Worm (Caenorhabditis elegans) whole organism, late embryonic: Measurements from ENCODE around the gene cit-1.1.

Experiments
- C38D4.7 ChIP-seq: fragments of 200-800 bp; sonication (Bioruptor generic); optimal IDR thresholded peaks from 2 replicates; lab custom pipeline; 2018; ENCODE audit warnings: mild to moderate bottlenecking, missing genetic modification characterization, moderate library complexity, missing compliant biosample characterization
- K09A11.1 ChIP-seq: sonication (generic microtip); optimal IDR thresholded peaks from 2 replicates; lab custom pipeline; 2017; ENCODE audit warnings: antibody characterized with exemption, mild to moderate bottlenecking, missing genetic modification characterization, missing compliant biosample characterization; ENCODE audit not compliant: insufficient read depth
- T23F11.4 ChIP-seq: fragments of 200-800 bp; sonication (Bioruptor generic); optimal IDR thresholded peaks from 2 replicates; lab custom pipeline; 2018; ENCODE audit warnings: mild to moderate bottlenecking, missing genetic modification characterization, missing compliant biosample characterization
- Y22D7AL.16 ChIP-seq: sonication (generic microtip); optimal IDR thresholded peaks from 2 replicates; lab custom pipeline; 2016; ENCODE audit warnings: missing genetic modification characterization, missing compliant biosample characterization
- ahr-1 ChIP-seq: sonication (generic microtip); optimal IDR thresholded peaks from 2 replicates; lab custom pipeline; 2016; ENCODE audit warnings: missing genetic modification characterization, missing compliant biosample characterization
- ceh-14 ChIP-seq: sonication (generic microtip); optimal IDR thresholded peaks from 2 replicates; lab custom pipeline; 2016; ENCODE audit warnings: missing genotype, missing genetic modification characterization, missing compliant biosample characterization
- ceh-19 ChIP-seq: fragments of 200-800 bp; sonication (Bioruptor generic); optimal IDR thresholded peaks from 2 replicates; lab custom pipeline; 2018; ENCODE audit warnings: mild to moderate bottlenecking, missing genetic modification characterization, missing compliant biosample characterization
- ceh-2 ChIP-seq: sonication (generic microtip); optimal IDR thresholded peaks from 2 replicates; lab custom pipeline; 2016; ENCODE audit warnings: missing genotype, missing genetic modification characterization, missing compliant biosample characterization
- ceh-30 ChIP-seq: fragments of 150-350 bp; optimal IDR thresholded peaks from 2 replicates; lab custom pipeline; 2014; ENCODE audit warnings: missing biosample characterization, missing genetic modification characterization
- ceh-45 ChIP-seq: fragments of 200-800 bp; sonication (Bioruptor generic); IDR thresholded peaks from 2 replicates; pipeline ENCODE4 v1.3.6; 2022; ENCODE audit warnings: missing genetic modification reagents, missing genetic modification characterization, missing compliant biosample characterization
- ceh-48 ChIP-seq: sonication (generic microtip); optimal IDR thresholded peaks from 2 replicates; lab custom pipeline; 2016; ENCODE audit warnings: missing genetic modification characterization, inconsistent platforms, missing compliant biosample characterization
- dmd-4 ChIP-seq: sonication (generic microtip); optimal IDR thresholded peaks from 2 replicates; lab custom pipeline; 2016; ENCODE audit warnings: borderline replicate concordance, missing genetic modification characterization, missing compliant biosample characterization
- elt-4 ChIP-seq: sonication (generic microtip); optimal IDR thresholded peaks from 2 replicates; lab custom pipeline; 2016; ENCODE audit warnings: missing genetic modification characterization, missing compliant biosample characterization
- fkh-6 ChIP-seq: sonication (generic microtip); optimal IDR thresholded peaks from 2 replicates; lab custom pipeline; 2016; ENCODE audit warnings: missing genetic modification characterization, missing compliant biosample characterization
- gmeb-2 ChIP-seq: sonication (generic microtip); optimal IDR thresholded peaks from 2 replicates; lab custom pipeline; 2016; ENCODE audit warnings: missing genetic modification characterization, inconsistent platforms, missing compliant biosample characterization
- hlh-15 ChIP-seq: sonication (generic microtip); optimal IDR thresholded peaks from 2 replicates; lab custom pipeline; 2016; ENCODE audit warnings: missing genetic modification characterization, missing compliant biosample characterization
- hlh-30 ChIP-seq: sonication (generic microtip); optimal IDR thresholded peaks from 2 replicates; lab custom pipeline; 2017; ENCODE audit warnings: antibody characterized with exemption, missing genetic modification characterization, missing compliant biosample characterization; ENCODE audit not compliant: insufficient read depth
- hlh-6 ChIP-seq: sonication (generic microtip); optimal IDR thresholded peaks from 2 replicates; lab custom pipeline; 2016; ENCODE audit warnings: missing genotype, missing genetic modification characterization, missing compliant biosample characterization
- lin-11 ChIP-seq: fragments of 200-800 bp; sonication (Bioruptor generic); optimal IDR thresholded peaks from 2 replicates; lab custom pipeline; 2018; ENCODE audit warnings: mild to moderate bottlenecking, missing genetic modification characterization, missing compliant biosample characterization
- nhr-11 ChIP-seq: fragments of 150-350 bp; optimal IDR thresholded peaks from 2 replicates; lab custom pipeline; 2014; ENCODE audit warnings: missing biosample characterization, missing genetic modification characterization
- npax-4 ChIP-seq: sonication (generic microtip); optimal IDR thresholded peaks from 2 replicates; lab custom pipeline; 2016; ENCODE audit warnings: missing genetic modification characterization, missing compliant biosample characterization
- odd-2 ChIP-seq: sonication (generic microtip); optimal IDR thresholded peaks from 2 replicates; lab custom pipeline; 2017; ENCODE audit warnings: antibody characterized with exemption, mild to moderate bottlenecking, missing genetic modification characterization, missing compliant biosample characterization
- pag-3 ChIP-seq: sonication (generic microtip); optimal IDR thresholded peaks from 2 replicates; lab custom pipeline; 2016; ENCODE audit warnings: missing compliant biosample characterization, missing genetic modification characterization, borderline replicate concordance
- pat-9 ChIP-seq: fragments of 200-800 bp; sonication (Bioruptor generic); optimal IDR thresholded peaks from 2 replicates; lab custom pipeline; 2018; ENCODE audit warnings: mild to moderate bottlenecking, missing genetic modification characterization, moderate library complexity, missing compliant biosample characterization
- pqm-1 ChIP-seq: sonication (generic microtip); optimal IDR thresholded peaks from 2 replicates; lab custom pipeline; 2016; ENCODE audit warnings: missing genetic modification characterization, missing compliant biosample characterization
- ref-2 ChIP-seq: sonication (generic microtip); optimal IDR thresholded peaks from 2 replicates; lab custom pipeline; 2016; ENCODE audit warnings: missing genetic modification characterization, missing compliant biosample characterization
- rnt-1 ChIP-seq: sonication (generic microtip); optimal IDR thresholded peaks from 2 replicates; lab custom pipeline; 2016; ENCODE audit warnings: missing genetic modification characterization, missing compliant biosample characterization
- sdc-2 ChIP-seq: sonication (generic microtip); optimal IDR thresholded peaks from 2 replicates; lab custom pipeline; 2016; ENCODE audit warnings: missing genotype, missing genetic modification characterization, missing compliant biosample characterization
- sox-4 ChIP-seq: sonication (generic microtip); optimal IDR thresholded peaks from 2 replicates; lab custom pipeline; 2017; ENCODE audit warnings: mild to moderate bottlenecking, missing genetic modification characterization, inconsistent platforms, missing compliant biosample characterization
- syd-9 ChIP-seq: sonication (generic microtip); optimal IDR thresholded peaks from 2 replicates; lab custom pipeline; 2016; ENCODE audit warnings: mild to moderate bottlenecking, missing genetic modification characterization, moderate library complexity, missing compliant biosample characterization
- tbx-2 ChIP-seq: sonication (generic microtip); optimal IDR thresholded peaks from 2 replicates; lab custom pipeline; 2016; ENCODE audit warnings: missing genetic modification characterization, missing compliant biosample characterization
- unc-3 ChIP-seq, 2 experiments: fragments of 200-800 bp in 1 of 2; sonication (Bioruptor generic) in 1 of 2; sonication (generic microtip) in 1 of 2; conservative IDR thresholded peaks in 1 of 2; optimal IDR thresholded peaks in 1 of 2; 2 replicates each; pipeline versions ENCODE4 v1.3.6 to Lab custom; 2016 to 2022; ENCODE audit warnings: missing compliant biosample characterization in 2 of 2, missing genetic modification characterization in 2 of 2, missing genetic modification reagents in 1 of 2
- unc-42 ChIP-seq: sonication (generic microtip); optimal IDR thresholded peaks from 2 replicates; lab custom pipeline; 2016; ENCODE audit warnings: missing genotype, missing genetic modification characterization, missing compliant biosample characterization
- unc-55 ChIP-seq: sonication (generic microtip); optimal IDR thresholded peaks from 2 replicates; lab custom pipeline; 2017; ENCODE audit warnings: missing biosample characterization, missing genetic modification reagents, missing genetic modification characterization
- zip-5 ChIP-seq: sonication (generic microtip); optimal IDR thresholded peaks from 2 replicates; lab custom pipeline; 2016; ENCODE audit warnings: missing genetic modification characterization, missing compliant biosample characterization
- ztf-16 ChIP-seq: sonication (generic microtip); optimal IDR thresholded peaks from 2 replicates; lab custom pipeline; 2017; ENCODE audit warnings: missing genetic modification characterization, missing compliant biosample characterization

The cit-1.1 gene

ce11 chrIII:7973201-7973767, 36.3 kb downstream of the cit-1.1 start, which contains the start of the genes eef-1B.1 and aco-2 (continued):
- TF ChIP-seq odd-2 (tag; lab: Kevin White, UChicago), result no peak
- TF ChIP-seq unc-55 (GFP tag; lab: Kevin White, UChicago), result peak; percentile 3
- TF ChIP-seq pat-9, result peak; percentile 29
- TF ChIP-seq ceh-19 (GFP tag; lab: Kevin White, UChicago), result no peak
- no peak for TF ChIP-seq hlh-15 (tag; lab: Kevin White, UChicago)
- no peak for TF ChIP-seq ceh-2 (tag; lab: Kevin White, UChicago)
- no peak for TF ChIP-seq Y22D7AL.16
- TF ChIP-seq zip-5 (tag; lab: Kevin White, UChicago), result no peak
- TF ChIP-seq pag-3 (tag; lab: Kevin White, UChicago), result no peak
- no peak for TF ChIP-seq ref-2
- peak; percentile 37 for TF ChIP-seq hlh-30 (tag; lab: Kevin White, UChicago)
- TF ChIP-seq unc-42 (tag; lab: Kevin White, UChicago), result peak; percentile 62
- TF ChIP-seq rnt-1 (tag; lab: Kevin White, UChicago), result no peak
- no peak for TF ChIP-seq ceh-48 (tag; lab: Kevin White, UChicago)
- no peak for TF ChIP-seq elt-4 (tag; lab: Kevin White, UChicago)
- no peak for TF ChIP-seq nhr-11 (tag; lab: Kevin White, UChicago)
- TF ChIP-seq hlh-6 (tag; lab: Kevin White, UChicago), result no peak
- TF ChIP-seq ceh-30 (tag; lab: Kevin White, UChicago), result no peak
- no peak for TF ChIP-seq unc-3 (GFP tag; conservative IDR thresholded peaks at IDR 0.05; lab: Robert Waterston, UW)
- TF ChIP-seq unc-3 (tag; optimal IDR thresholded peaks at IDR 0.05; lab: Kevin White, UChicago), result no peak
- no peak for TF ChIP-seq lin-11 (tag; lab: Kevin White, UChicago)
- no peak for TF ChIP-seq ztf-16 (tag; lab: Kevin White, UChicago)
- TF ChIP-seq pqm-1 (tag; lab: Kevin White, UChicago), result no peak
- TF ChIP-seq fkh-6 (tag; lab: Kevin White, UChicago), result no peak
- no peak for TF ChIP-seq ceh-14 (tag; lab: Kevin White, UChicago)
- no peak for TF ChIP-seq dmd-4

ce11 chrIII:7972687-7973086, 36.9 kb downstream of the cit-1.1 start:
- TF ChIP-seq K09A11.1 (tag; lab: Kevin White, UChicago), result no peak
- no peak for TF ChIP-seq ceh-2 (tag; lab: Kevin White, UChicago)
- no peak for TF ChIP-seq unc-3 (GFP tag; conservative IDR thresholded peaks at IDR 0.05; lab: Robert Waterston, UW)
- no peak for TF ChIP-seq unc-3 (tag; optimal IDR thresholded peaks at IDR 0.05; lab: Kevin White, UChicago)
- no peak for TF ChIP-seq gmeb-2 (tag; lab: Kevin White, UChicago)
- no peak for TF ChIP-seq syd-9 (tag; lab: Kevin White, UChicago)
- TF ChIP-seq C38D4.7 (GFP tag; lab: Kevin White, UChicago), result no peak
- TF ChIP-seq rnt-1 (tag; lab: Kevin White, UChicago), result no peak
- no peak for TF ChIP-seq ahr-1 (tag; lab: Kevin White, UChicago)
- TF ChIP-seq npax-4 (tag; lab: Kevin White, UChicago), result no peak
- no peak for TF ChIP-seq sox-4 (tag; lab: Kevin White, UChicago)

ce11 chrIII:7972061-7972460, 37.6 kb downstream of the cit-1.1 start, which contains the start of gene F54H12.5:
F54H12.5 (minus strand) TSS chrIII:7972161.
- TF ChIP-seq nhr-11 (tag; lab: Kevin White, UChicago), result no peak
- no peak for TF ChIP-seq ceh-45 (GFP tag; lab: Robert Waterston, UW)
- TF ChIP-seq T23F11.4 (GFP tag; lab: Kevin White, UChicago), result no peak
- no peak for TF ChIP-seq sdc-2 (tag; lab: Kevin White, UChicago)
- TF ChIP-seq tbx-2 (tag; lab: Kevin White, UChicago), result no peak
- TF ChIP-seq, all 69 proteins: peak for 0
